Worm (Caenorhabditis elegans): ENCODE results near the gene Y54E2A.4.

The Y54E2A.4 gene

ce11 chrII:14753858-14754750 is at the start of gene Y54E2A.4, which contains the start of gene tac-1:
TSS of gene Y54E2A.4 (plus strand) at chrII:14754622.
TSS of gene tac-1 (minus strand) at chrII:14753877.
- TF ChIP-seq lin-15B (tag; optimal IDR thresholded peaks at IDR 0.05): peak; percentile 12
- peak; percentile 36 for TF ChIP-seq pha-4 (tag; optimal IDR thresholded peaks at IDR 0.05)
- no peak for TF ChIP-seq lin-39 (tag; optimal IDR thresholded peaks at IDR 0.05)

- no peak for TF ChIP-seq ceh-16 (tag; optimal IDR thresholded peaks at IDR 0.05)
- no peak for TF ChIP-seq jun-1 (tag; optimal IDR thresholded peaks at IDR 0.05)
- TF ChIP-seq R02D3.7 (tag; optimal IDR thresholded peaks at IDR 0.05): no peak
- no peak for TF ChIP-seq daf-12 (tag; optimal IDR thresholded peaks at IDR 0.05)
These were observed 49.2 kb upstream of the Y54E2A.4 start, which contains the start of gene C09F9.2 for ce11 chrII:14705215-14705614. TSS of gene C09F9.2 (plus strand) at chrII:14705515.

ce11 chrII:14705956-14706355 is 48.5 kb upstream of the Y54E2A.4 start:
- TF ChIP-seq nhr-23 (tag; optimal IDR thresholded peaks at IDR 0.05) (peak; percentile 2), jun-1 (tag; optimal IDR thresholded peaks at IDR 0.05) (no peak)

- TF ChIP-seq elt-3 (tag; optimal IDR thresholded peaks at IDR 0.05) (no peak), nhr-23 (tag; optimal IDR thresholded peaks at IDR 0.05) (peak; percentile 62), nhr-77 (tag; optimal IDR thresholded peaks at IDR 0.05) (no peak), ceh-28 (tag; optimal IDR thresholded peaks at IDR 0.05) (no peak), nhr-25 (tag; optimal IDR thresholded peaks at IDR 0.05) (no peak), fkh-10 (GFP tag; optimal IDR thresholded peaks at IDR 0.05) (no peak)
These were observed 47.9 kb upstream of the Y54E2A.4 start for ce11 chrII:14706479-14706878.

- TF ChIP-seq pqm-1 (tag; optimal IDR thresholded peaks at IDR 0.05): no peak
- no peak for TF ChIP-seq ceh-9 (tag; optimal IDR thresholded peaks at IDR 0.05)
- TF ChIP-seq elt-2 (tag; optimal IDR thresholded peaks at IDR 0.05): no peak
- no peak for TF ChIP-seq ceh-82 (tag; optimal IDR thresholded peaks at IDR 0.05)
- no peak for TF ChIP-seq fos-1 (tag; optimal IDR thresholded peaks at IDR 0.05)
- no peak for TF ChIP-seq nhr-237 (tag; optimal IDR thresholded peaks at IDR 0.05)
- TF ChIP-seq ceh-16 (tag; optimal IDR thresholded peaks at IDR 0.05): no peak
- TF ChIP-seq ZK546.5 (tag; optimal IDR thresholded peaks at IDR 0.05): no peak
- TF ChIP-seq nhr-25 (tag; optimal IDR thresholded peaks at IDR 0.05): no peak
- TF ChIP-seq unc-39 (tag; optimal IDR thresholded peaks at IDR 0.05): no peak
- no peak for TF ChIP-seq daf-12 (tag; optimal IDR thresholded peaks at IDR 0.05)
- TF ChIP-seq ztf-4 (tag; optimal IDR thresholded peaks at IDR 0.05): no peak
- TF ChIP-seq tbx-2 (tag; optimal IDR thresholded peaks at IDR 0.05): no peak
- no peak for TF ChIP-seq ceh-28 (tag; optimal IDR thresholded peaks at IDR 0.05)
- TF ChIP-seq sea-2 (GFP tag; optimal IDR thresholded peaks at IDR 0.05): no peak
These were observed 26.3 kb upstream of the Y54E2A.4 start for ce11 chrII:14728119-14728518.

ce11 chrII:14733424-14733823 is 21.0 kb upstream of the Y54E2A.4 start, which contains the start of gene glna-1:
TSS of gene glna-1 (minus strand) at chrII:14733524.
- TF ChIP-seq fkh-2 (tag; optimal IDR thresholded peaks at IDR 0.05): no peak
- TF ChIP-seq nhr-43 (tag; optimal IDR thresholded peaks at IDR 0.05; ENCODE audit: poor library complexity, severe bottlenecking): no peak
- no peak for TF ChIP-seq ZK546.5 (tag; optimal IDR thresholded peaks at IDR 0.05)
- TF ChIP-seq fkh-10 (GFP tag; optimal IDR thresholded peaks at IDR 0.05): no peak
- TF ChIP-seq nhr-67 (tag; optimal IDR thresholded peaks at IDR 0.05): no peak
- no peak for TF ChIP-seq nhr-77 (tag; optimal IDR thresholded peaks at IDR 0.05)

ce11 chrII:14739143-14739542 is 15.3 kb upstream of the Y54E2A.4 start, which contains the start of gene npr-34:
TSS of gene npr-34 (minus strand) at chrII:14739243.
- no peak for TF ChIP-seq eor-1 (tag; optimal IDR thresholded peaks at IDR 0.05)
- TF ChIP-seq pha-4 (tag; optimal IDR thresholded peaks at IDR 0.05): no peak
- TF ChIP-seq egl-27 (tag; optimal IDR thresholded peaks at IDR 0.05): no peak
- TF ChIP-seq unc-39 (tag; optimal IDR thresholded peaks at IDR 0.05): no peak
- no peak for TF ChIP-seq aly-2 (tag; optimal IDR thresholded peaks at IDR 0.05)
- no peak for TF ChIP-seq elt-2 (tag; optimal IDR thresholded peaks at IDR 0.05)
- TF ChIP-seq skn-1 (tag; optimal IDR thresholded peaks at IDR 0.05): no peak
- no peak for TF ChIP-seq nhr-77 (tag; optimal IDR thresholded peaks at IDR 0.05)

Data from whole organism, L3 larva.